Fruit fly (Drosophila melanogaster) whole organism, pupa: ENCODE results near the gene Jhbp6.

Experiments used
- CG13204 ChIP-seq: fragments of 200-800 bp; sonication (Bioruptor generic); optimal IDR thresholded peaks from 2 replicates; lab custom pipeline; 2018; ENCODE audit warnings: missing biosample characterization, mild to moderate bottlenecking, missing genetic modification characterization, moderate library complexity
- CG14655 ChIP-seq: fragments of 200-800 bp; sonication (Bioruptor generic); optimal IDR thresholded peaks from 3 replicates; lab custom pipeline; 2017; ENCODE audit warnings: mild to moderate bottlenecking, missing biosample characterization, missing genetic modification reagents, missing genetic modification characterization
- CG17806 ChIP-seq: fragments of 200-800 bp; sonication (Bioruptor generic); optimal IDR thresholded peaks from 2 replicates; lab custom pipeline; 2018; ENCODE audit warnings: missing biosample characterization, mild to moderate bottlenecking, missing genetic modification characterization, moderate library complexity
- CG4496 ChIP-seq: fragments of 200-800 bp; sonication (Bioruptor generic); IDR thresholded peaks from 3 replicates; pipeline ENCODE4 v1.3.6; 2022; ENCODE audit warnings: missing biosample characterization, missing genetic modification characterization
- CG8159 ChIP-seq: fragments of 200-800 bp; sonication (Bioruptor generic); optimal IDR thresholded peaks from 3 replicates; lab custom pipeline; 2018; ENCODE audit warnings: missing biosample characterization, mild to moderate bottlenecking, missing genetic modification characterization, moderate library complexity
- CG9948 ChIP-seq: fragments of 200-800 bp; sonication (Bioruptor generic); optimal IDR thresholded peaks from 2 replicates; lab custom pipeline; 2018; ENCODE audit warnings: missing biosample characterization, mild to moderate bottlenecking, missing genetic modification characterization, moderate library complexity
- D1 ChIP-seq: fragments of 200-800 bp; sonication (Bioruptor generic); optimal IDR thresholded peaks from 2 replicates; lab custom pipeline; 2018; ENCODE audit warnings: missing biosample characterization, mild to moderate bottlenecking, missing genetic modification characterization, moderate library complexity
- Ets98B ChIP-seq: fragments of 200-800 bp; sonication (Bioruptor generic); IDR thresholded peaks from 2 replicates; pipeline ENCODE4 v1.3.6; 2022; ENCODE audit warnings: missing biosample characterization, missing genetic modification characterization
- Pif1B ChIP-seq: fragments of 200-800 bp; sonication (Bioruptor generic); optimal IDR thresholded peaks from 3 replicates; lab custom pipeline; 2016; ENCODE audit warnings: missing biosample characterization, missing genetic modification characterization
- Snoo ChIP-seq: fragments of 200-800 bp; sonication (Bioruptor generic); optimal IDR thresholded peaks from 3 replicates; lab custom pipeline; 2017; ENCODE audit warnings: missing biosample characterization, mild to moderate bottlenecking, missing genetic modification characterization, inconsistent platforms
- fd96Ca ChIP-seq: fragments of 200-800 bp; sonication (Bioruptor generic); IDR thresholded peaks from 3 replicates; pipeline ENCODE4 v1.3.6; 2022; ENCODE audit warnings: missing biosample characterization, missing genetic modification characterization

DNA sequence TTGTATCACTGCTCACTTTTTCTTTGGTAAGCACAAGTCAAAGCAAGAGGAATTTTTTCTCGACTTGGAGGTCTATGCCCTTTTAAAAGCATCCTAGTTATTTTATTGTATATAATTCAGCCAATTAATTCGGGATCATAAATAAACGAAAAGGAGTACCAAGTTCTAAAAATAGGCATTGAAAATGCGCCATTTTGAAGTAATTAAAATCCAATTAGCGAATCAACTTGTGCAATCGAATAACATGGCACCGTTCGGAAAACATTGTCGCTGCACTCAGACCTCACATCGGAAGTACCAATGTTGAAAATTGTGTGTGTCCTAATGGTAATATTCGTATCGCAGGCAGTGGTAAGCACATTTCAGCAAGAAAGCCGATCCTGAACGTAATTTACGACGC lies 22.9 kb upstream of the Jhbp6 start, which contains the start of gene CG33768:
- TF ChIP-seq D1 (tag; lab: Kevin White, UChicago): no peak
- no peak for TF ChIP-seq fd96Ca
- no peak for TF ChIP-seq CG8159 (tag; lab: Kevin White, UChicago)
- no peak for TF ChIP-seq Snoo
- TF ChIP-seq CG17806 (tag; lab: Kevin White, UChicago): no peak
- no peak for TF ChIP-seq CG4496 (GFP tag; lab: Robert Waterston, UW)
- TF ChIP-seq CG13204 (GFP tag; lab: Kevin White, UChicago): no peak
- TF ChIP-seq Pif1B (GFP tag; lab: Kevin White, UChicago): no peak
- no peak for TF ChIP-seq CG14655 (GFP tag; lab: Kevin White, UChicago)
- no peak for TF ChIP-seq CG9948 (tag; lab: Kevin White, UChicago)
- TF ChIP-seq Ets98B (GFP tag; lab: Robert Waterston, UW): no peak
